Worm (Caenorhabditis elegans) whole organism, L1 larva: Measurements from ENCODE around the gene R08E3.1.

Source experiments
- C04F5.9 ChIP-seq: sonication (generic microtip); optimal IDR thresholded peaks from 2 replicates; lab custom pipeline; 2016; ENCODE audit warnings: missing genetic modification characterization, missing compliant biosample characterization
- C34B4.2 ChIP-seq: sonication (generic microtip); optimal IDR thresholded peaks from 2 replicates; lab custom pipeline; 2017; ENCODE audit warnings: mild to moderate bottlenecking, missing genetic modification characterization, missing compliant biosample characterization
- aha-1 ChIP-seq: fragments of 150-350 bp; optimal IDR thresholded peaks from 2 replicates; lab custom pipeline; 2014; ENCODE audit warnings: missing biosample characterization, missing genetic modification characterization
- alr-1 ChIP-seq: fragments of 200-800 bp; sonication (Bioruptor generic); optimal IDR thresholded peaks from 2 replicates; lab custom pipeline; 2018; ENCODE audit warnings: borderline replicate concordance, mild to moderate bottlenecking, missing genetic modification characterization, missing compliant biosample characterization
- aly-2 ChIP-seq: fragments of 150-350 bp; optimal IDR thresholded peaks from 2 replicates; lab custom pipeline; 2014; ENCODE audit warnings: missing biosample characterization, missing genetic modification characterization
- ama-1 ChIP-seq: fragments of 150-350 bp; optimal IDR thresholded peaks from 2 replicates; lab custom pipeline; 2014
- blmp-1 ChIP-seq: fragments of 150-350 bp; optimal IDR thresholded peaks from 2 replicates; lab custom pipeline; 2014; ENCODE audit warnings: missing biosample characterization, missing genetic modification characterization
- ceh-63 ChIP-seq: fragments of 200-800 bp; sonication (Bioruptor generic); optimal IDR thresholded peaks from 2 replicates; lab custom pipeline; 2018; ENCODE audit warnings: mild to moderate bottlenecking, missing genetic modification characterization, missing compliant biosample characterization
- ceh-8 ChIP-seq: fragments of 200-800 bp; sonication (Bioruptor generic); optimal IDR thresholded peaks from 2 replicates; lab custom pipeline; 2018; ENCODE audit warnings: mild to moderate bottlenecking, missing genetic modification characterization, moderate library complexity, missing compliant biosample characterization
- ces-1 ChIP-seq: fragments of 150-350 bp; optimal IDR thresholded peaks from 2 replicates; lab custom pipeline; 2014; ENCODE audit warnings: missing biosample characterization, missing genetic modification reagents, missing genetic modification characterization
- dpl-1 ChIP-seq, 3 experiments: fragments of 150-350 bp in 2 of 3; sonication (generic microtip) in 1 of 3; optimal IDR thresholded peaks; 2 replicates each; lab custom pipeline; 2014 to 2017; ENCODE audit warnings: missing biosample characterization in 3 of 3, missing genetic modification characterization in 3 of 3, missing genetic modification reagents in 3 of 3
- dsc-1 ChIP-seq: sonication (generic microtip); optimal IDR thresholded peaks from 2 replicates; lab custom pipeline; 2016; ENCODE audit warnings: mild to moderate bottlenecking, missing genetic modification characterization, missing compliant biosample characterization
- efl-1 ChIP-seq, 4 experiments: fragments of 150-350 bp; optimal IDR thresholded peaks in 3 of 4; peaks in 1 of 4; 1 replicate in 1 of 4; 2 replicates in 3 of 4; lab custom pipeline; 2014; ENCODE audit warnings: missing biosample characterization in 2 of 4, missing genetic modification characterization in 2 of 4, missing genetic modification reagents in 2 of 4
- efl-3 ChIP-seq: fragments of 200-800 bp; sonication (Bioruptor generic); optimal IDR thresholded peaks from 2 replicates; lab custom pipeline; 2018; ENCODE audit warnings: mild to moderate bottlenecking, missing genetic modification characterization, missing compliant biosample characterization
- egl-27 ChIP-seq, 2 experiments: fragments of 150-350 bp in 1 of 2; sonication (generic microtip); optimal IDR thresholded peaks; 3 replicates each; lab custom pipeline; 2017 to 2018; ENCODE audit warnings: missing biosample characterization in 2 of 2, missing genetic modification characterization in 2 of 2, missing genetic modification reagents in 2 of 2
- elt-3 ChIP-seq, 6 experiments: fragments of 150-350 bp in 1 of 6; sonication (generic microtip); optimal IDR thresholded peaks; 2 replicates each; lab custom pipeline; 2017 to 2018; ENCODE audit warnings: missing biosample characterization in 6 of 6, missing genetic modification characterization in 6 of 6, inconsistent platforms in 1 of 6
- fkh-8 ChIP-seq: sonication (generic microtip); optimal IDR thresholded peaks from 2 replicates; lab custom pipeline; 2016; ENCODE audit warnings: mild to moderate bottlenecking, missing genetic modification characterization, missing compliant biosample characterization
- fos-1 ChIP-seq: fragments of 150-350 bp; optimal IDR thresholded peaks from 2 replicates; lab custom pipeline; 2014; ENCODE audit warnings: missing biosample characterization, missing genetic modification characterization
- hlh-4 ChIP-seq: sonication (generic microtip); optimal IDR thresholded peaks from 2 replicates; lab custom pipeline; 2016; ENCODE audit warnings: mild to moderate bottlenecking, missing genetic modification characterization, missing compliant biosample characterization
- hpl-2 ChIP-seq: fragments of 150-350 bp; optimal IDR thresholded peaks from 2 replicates; lab custom pipeline; 2014; ENCODE audit warnings: missing biosample characterization, missing genetic modification reagents, missing genetic modification characterization
- jun-1 ChIP-seq: fragments of 150-350 bp; optimal IDR thresholded peaks from 2 replicates; lab custom pipeline; 2014; ENCODE audit warnings: missing biosample characterization, missing genetic modification reagents, missing genetic modification characterization
- lin-14 ChIP-seq: fragments of 200-800 bp; sonication (Bioruptor generic); optimal IDR thresholded peaks from 2 replicates; lab custom pipeline; 2018; ENCODE audit warnings: mild to moderate bottlenecking, missing genetic modification characterization, moderate library complexity, missing compliant biosample characterization
- lin-15B ChIP-seq: fragments of 150-350 bp; sonication (generic microtip); optimal IDR thresholded peaks from 3 replicates; lab custom pipeline; 2014; ENCODE audit warnings: missing biosample characterization, missing genetic modification characterization
- lin-35 ChIP-seq, 2 experiments: fragments of 150-350 bp; optimal IDR thresholded peaks; 2 replicates each; lab custom pipeline; 2014; ENCODE audit warnings: missing biosample characterization in 2 of 2, missing genetic modification characterization in 2 of 2, missing genetic modification reagents in 2 of 2
- lir-3 ChIP-seq: sonication (generic microtip); optimal IDR thresholded peaks from 2 replicates; lab custom pipeline; 2016; ENCODE audit warnings: mild to moderate bottlenecking, missing genetic modification characterization, moderate library complexity, missing compliant biosample characterization; ENCODE audit not compliant: poor library complexity
- lsy-2 ChIP-seq, 2 experiments: fragments of 150-350 bp; optimal IDR thresholded peaks; 2 replicates each; lab custom pipeline; 2014; ENCODE audit warnings: missing biosample characterization in 2 of 2, missing genetic modification characterization in 2 of 2
- mab-9 ChIP-seq: fragments of 200-800 bp; sonication (Bioruptor generic); IDR thresholded peaks from 2 replicates; pipeline ENCODE4 v1.3.6; 2022; ENCODE audit warnings: missing genetic modification reagents, missing genetic modification characterization, missing compliant biosample characterization
- mep-1 ChIP-seq: fragments of 150-350 bp; optimal IDR thresholded peaks from 2 replicates; lab custom pipeline; 2014; ENCODE audit warnings: missing biosample characterization, missing genetic modification characterization
- nhr-11 ChIP-seq: fragments of 150-350 bp; optimal IDR thresholded peaks from 2 replicates; lab custom pipeline; 2014; ENCODE audit warnings: missing biosample characterization, missing genetic modification characterization
- nhr-20 ChIP-seq: sonication (generic microtip); optimal IDR thresholded peaks from 2 replicates; lab custom pipeline; 2016; ENCODE audit warnings: mild to moderate bottlenecking, missing genetic modification characterization, missing compliant biosample characterization
- nhr-71 ChIP-seq: sonication (generic microtip); optimal IDR thresholded peaks from 2 replicates; lab custom pipeline; 2016; ENCODE audit warnings: mild to moderate bottlenecking, missing genetic modification characterization, moderate library complexity, missing compliant biosample characterization
- nhr-84 ChIP-seq: sonication (generic microtip); optimal IDR thresholded peaks from 2 replicates; lab custom pipeline; 2017; ENCODE audit warnings: missing biosample characterization, missing genetic modification characterization
- nhr-85 ChIP-seq: sonication (generic microtip); peaks from one replicate; lab custom pipeline; 2016; ENCODE audit warnings: missing genetic modification characterization, inconsistent platforms, missing compliant biosample characterization
- nhr-90 ChIP-seq: sonication (generic microtip); optimal IDR thresholded peaks from 2 replicates; lab custom pipeline; 2016; ENCODE audit warnings: mild to moderate bottlenecking, missing genetic modification characterization, missing compliant biosample characterization; ENCODE audit not compliant: poor library complexity
- pag-3 ChIP-seq: sonication (generic microtip); optimal IDR thresholded peaks from 2 replicates; lab custom pipeline; 2017; ENCODE audit warnings: missing genetic modification characterization, mild to moderate bottlenecking, missing compliant biosample characterization, antibody characterized with exemption, borderline replicate concordance; ENCODE audit not compliant: insufficient read depth
- pax-3 ChIP-seq: fragments of 200-800 bp; sonication (Bioruptor generic); optimal IDR thresholded peaks from 2 replicates; lab custom pipeline; 2018; ENCODE audit warnings: mild to moderate bottlenecking, missing genetic modification characterization, moderate library complexity, missing compliant biosample characterization
- pqm-1 ChIP-seq: sonication (generic microtip); optimal IDR thresholded peaks from 3 replicates; lab custom pipeline; 2017; ENCODE audit warnings: missing biosample characterization, missing genetic modification characterization
- snu-23 ChIP-seq: sonication (generic microtip); optimal IDR thresholded peaks from 2 replicates; lab custom pipeline; 2016; ENCODE audit warnings: missing genetic modification characterization, missing compliant biosample characterization
- sptf-1 ChIP-seq: fragments of 150-350 bp; optimal IDR thresholded peaks from 2 replicates; lab custom pipeline; 2014; ENCODE audit warnings: missing biosample characterization, missing genetic modification characterization
- sup-37 ChIP-seq: fragments of 200-800 bp; sonication (Bioruptor generic); optimal IDR thresholded peaks from 2 replicates; lab custom pipeline; 2018; ENCODE audit warnings: mild to moderate bottlenecking, missing genetic modification characterization, missing compliant biosample characterization
- tbx-2 ChIP-seq: sonication (generic microtip); optimal IDR thresholded peaks from 2 replicates; lab custom pipeline; 2016; ENCODE audit warnings: missing genetic modification characterization, missing compliant biosample characterization
- unc-130 ChIP-seq: fragments of 150-350 bp; optimal IDR thresholded peaks from 2 replicates; lab custom pipeline; 2017; ENCODE audit warnings: missing biosample characterization, missing genetic modification characterization, inconsistent platforms
- unc-30 ChIP-seq: sonication (generic microtip); optimal IDR thresholded peaks from 2 replicates; lab custom pipeline; 2017; ENCODE audit warnings: missing biosample characterization, missing genetic modification characterization
- unc-62 ChIP-seq: fragments of 150-350 bp; optimal IDR thresholded peaks from 2 replicates; lab custom pipeline; 2014; ENCODE audit warnings: missing biosample characterization, missing genetic modification reagents, missing genetic modification characterization
- unc-86 ChIP-seq: sonication (generic microtip); optimal IDR thresholded peaks from 2 replicates; lab custom pipeline; 2016; ENCODE audit warnings: missing genetic modification characterization, missing compliant biosample characterization
- xbp-1 ChIP-seq: sonication (generic microtip); optimal IDR thresholded peaks from 2 replicates; lab custom pipeline; 2016; ENCODE audit warnings: missing genetic modification characterization, missing compliant biosample characterization
- zip-4 ChIP-seq: fragments of 200-800 bp; sonication (Bioruptor generic); optimal IDR thresholded peaks from 2 replicates; lab custom pipeline; 2018; ENCODE audit warnings: mild to moderate bottlenecking, missing genetic modification characterization, moderate library complexity, missing compliant biosample characterization

Gene R08E3.1

DNA sequence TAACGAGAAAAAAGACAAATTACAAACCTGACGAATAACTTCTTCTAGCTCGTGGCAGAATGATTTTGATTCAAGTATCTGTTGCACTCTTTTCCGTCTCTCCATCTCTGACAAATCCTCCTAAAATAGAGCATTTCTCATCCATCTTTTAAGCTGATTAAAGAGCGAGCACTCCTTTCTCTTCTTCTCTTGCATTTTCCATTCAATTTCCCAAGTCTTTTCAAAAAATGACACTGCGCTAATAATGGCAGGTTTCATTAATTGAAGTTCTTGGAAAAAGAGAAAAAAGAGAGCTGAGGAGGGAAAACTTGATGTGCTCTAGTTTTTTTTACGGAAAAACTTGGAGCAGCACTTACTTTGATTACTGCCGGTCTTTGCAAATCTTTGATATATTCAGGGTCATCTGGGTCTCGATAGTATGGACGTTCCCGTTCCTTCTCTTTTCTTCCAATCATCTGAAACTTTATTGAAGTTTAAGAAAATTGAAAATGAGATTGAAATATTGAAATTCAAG, 37.2 kb downstream of the R08E3.1 start, which contains the start of gene add-1 (continued):
- TF ChIP-seq fos-1, result peak; percentile 24
- TF ChIP-seq lir-3, result no peak
- no peak for TF ChIP-seq pax-3 (tag; lab: Kevin White, UChicago)

DNA sequence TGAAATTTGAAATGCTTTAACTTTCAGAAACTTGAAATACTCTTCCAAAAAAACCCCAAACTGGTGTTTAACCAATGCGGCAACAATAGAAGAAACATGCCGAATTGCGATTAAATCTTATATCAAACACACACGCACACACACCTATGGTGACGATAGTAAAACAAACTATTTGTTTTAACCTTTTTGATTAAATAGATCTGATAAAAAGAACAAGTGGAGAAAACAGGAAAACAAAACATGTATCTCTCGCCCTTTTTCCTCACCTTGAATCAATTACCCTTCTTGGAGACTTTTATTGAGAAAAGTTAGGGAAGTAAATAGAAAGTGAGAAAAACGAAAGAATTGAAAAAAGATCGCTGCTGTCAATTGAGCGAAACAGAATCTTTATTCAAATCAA, 39.0 kb downstream of the R08E3.1 start:
- TF ChIP-seq unc-62 (GFP tag; lab: Kevin White, UChicago) (no peak), xbp-1 (tag; lab: Kevin White, UChicago) (no peak), nhr-90 (tag; lab: Kevin White, UChicago) (peak; percentile 21), mep-1 (tag; lab: Kevin White, UChicago) (peak; percentile 42), nhr-84 (no peak), dpl-1 (GFP tag; optimal IDR thresholded peaks at IDR 0.05; lab: Kevin White, UChicago) (no peak), pqm-1 (tag; lab: Kevin White, UChicago) (no peak), elt-3 (tag; optimal IDR thresholded peaks at IDR 0.05; lab: Kevin White, UChicago) (peak in 2 of 6 experiments; percentile 42 to 44), unc-30 (no peak), lin-15B (tag; lab: Kevin White, UChicago) (no peak), fkh-8 (tag; lab: Kevin White, UChicago) (no peak), tbx-2 (tag; lab: Kevin White, UChicago) (no peak), zip-4 (GFP tag; lab: Kevin White, UChicago) (no peak), ceh-8 (no peak), hpl-2 (GFP tag; lab: Kevin White, UChicago) (no peak), nhr-11 (no peak), C04F5.9 (tag; lab: Kevin White, UChicago) (no peak), pag-3 (tag; lab: Kevin White, UChicago) (no peak), C34B4.2 (tag; lab: Kevin White, UChicago) (no peak), nhr-71 (peak; percentile 6), dsc-1 (no peak), aha-1 (tag; lab: Kevin White, UChicago) (no peak), alr-1 (tag; lab: Kevin White, UChicago) (no peak), ama-1 (lab: Kevin White, UChicago) (no peak), aly-2 (tag; lab: Kevin White, UChicago) (no peak), egl-27 (tag; optimal IDR thresholded peaks at IDR 0.05; lab: Kevin White, UChicago) (no peak), nhr-20 (tag; lab: Kevin White, UChicago) (peak; percentile 27), unc-130 (tag; lab: Kevin White, UChicago) (no peak), lsy-2 (tag; optimal IDR thresholded peaks at IDR 0.05; lab: Kevin White, UChicago) (peak in 1 of 2 experiments; percentile 16), ceh-63 (no peak), jun-1 (no peak), mab-9 (no peak), ces-1 (GFP tag; lab: Kevin White, UChicago) (no peak), sptf-1 (tag; lab: Kevin White, UChicago) (no peak), nhr-85 (tag; lab: Kevin White, UChicago) (peak; percentile 84), efl-1 (optimal IDR thresholded peaks at IDR 0.05; lab: Kevin White, UChicago) (no peak), efl-1 (GFP tag; optimal IDR thresholded peaks at IDR 0.05 in 1 of 2; lab: Kevin White, UChicago) (no peak), lin-35 (GFP tag; optimal IDR thresholded peaks at IDR 0.05; lab: Kevin White, UChicago) (no peak), unc-86 (tag; lab: Kevin White, UChicago) (no peak), blmp-1 (tag; lab: Kevin White, UChicago) (peak; percentile 86), lin-14 (GFP tag; lab: Kevin White, UChicago) (peak; percentile 70), hlh-4 (tag; lab: Kevin White, UChicago) (no peak), efl-3 (GFP tag; lab: Kevin White, UChicago) (no peak), snu-23 (peak; percentile 0), sup-37 (GFP tag; lab: Kevin White, UChicago) (no peak)
- TF ChIP-seq, all 84 proteins: peak for 10
